Worm (Caenorhabditis elegans): ENCODE data around the gene gly-20.

DNA sequence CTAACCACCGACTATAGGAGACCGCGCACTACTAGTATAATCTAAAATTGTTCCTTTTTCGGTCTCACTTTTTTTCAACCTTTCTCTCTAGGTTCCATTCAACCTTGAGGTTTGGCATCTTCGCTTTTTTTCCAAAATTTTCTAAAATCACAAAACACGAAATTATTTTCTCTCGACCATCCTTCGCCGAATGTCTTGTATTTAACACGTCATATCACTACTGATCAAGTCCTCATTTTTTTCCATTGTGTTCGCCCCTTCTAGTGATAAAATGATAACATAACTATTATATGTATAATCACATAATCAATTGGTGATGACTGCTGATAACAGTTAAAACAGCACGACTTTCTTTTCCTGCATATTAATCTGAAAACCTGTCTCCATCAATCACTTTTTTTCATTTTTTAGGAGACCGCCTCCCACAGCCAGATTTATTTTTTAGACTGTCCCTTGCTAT is 28.7 kb downstream of the gly-20 start, which contains the start of gene T03F7.7:
- TF ChIP-seq W03F9.2 (tag; optimal IDR thresholded peaks at IDR 0.05): no peak
- no peak for TF ChIP-seq him-1 (tag; optimal IDR thresholded peaks at IDR 0.05)
- TF ChIP-seq dao-5 (tag; optimal IDR thresholded peaks at IDR 0.05): no peak

Measured in whole organism, L4/young adult.